Worm (Caenorhabditis elegans) whole organism, early embryonic: Measurements from ENCODE around the gene F15H10.12.

ENCODE experiments used
- B0310.2 ChIP-seq: sonication (generic microtip); optimal IDR thresholded peaks from 2 replicates; lab custom pipeline; 2016; ENCODE audit warnings: mild to moderate bottlenecking, missing genetic modification characterization, missing compliant biosample characterization
- F13C5.2 ChIP-seq: sonication (generic microtip); optimal IDR thresholded peaks from 2 replicates; lab custom pipeline; 2017; ENCODE audit warnings: mild to moderate bottlenecking, missing genetic modification characterization, inconsistent platforms, missing compliant biosample characterization
- aly-1 ChIP-seq: sonication (generic microtip); optimal IDR thresholded peaks from 2 replicates; lab custom pipeline; 2016; ENCODE audit warnings: missing genetic modification characterization, missing compliant biosample characterization
- ama-1 ChIP-seq: fragments of 150-350 bp; optimal IDR thresholded peaks from 2 replicates; lab custom pipeline; 2014
- ceh-13 ChIP-seq: fragments of 200-800 bp; sonication (Bioruptor generic); optimal IDR thresholded peaks from 2 replicates; lab custom pipeline; 2018; ENCODE audit warnings: mild to moderate bottlenecking, missing genetic modification characterization, missing compliant biosample characterization
- ceh-36 ChIP-seq: sonication (generic microtip); optimal IDR thresholded peaks from 2 replicates; lab custom pipeline; 2016; ENCODE audit warnings: missing genetic modification characterization, inconsistent platforms, missing compliant biosample characterization
- ets-7 ChIP-seq: sonication (generic microtip); optimal IDR thresholded peaks from 2 replicates; lab custom pipeline; 2016; ENCODE audit warnings: missing genotype, missing genetic modification characterization, missing compliant biosample characterization
- flt-1 ChIP-seq: fragments of 200-800 bp; sonication (Bioruptor generic); IDR thresholded peaks from 2 replicates; pipeline ENCODE4 v1.3.6; 2022; ENCODE audit warnings: missing genetic modification characterization, missing compliant biosample characterization
- hmbx-1 ChIP-seq: sonication (generic microtip); optimal IDR thresholded peaks from 2 replicates; lab custom pipeline; 2016; ENCODE audit warnings: mild to moderate bottlenecking, missing genetic modification characterization, missing compliant biosample characterization
- hmg-4 ChIP-seq: fragments of 200-800 bp; sonication (Bioruptor generic); optimal IDR thresholded peaks from 2 replicates; lab custom pipeline; 2018; ENCODE audit warnings: mild to moderate bottlenecking, missing genetic modification characterization, missing compliant biosample characterization
- hnd-1 ChIP-seq: sonication (generic microtip); optimal IDR thresholded peaks from 2 replicates; lab custom pipeline; 2016; ENCODE audit warnings: missing genetic modification characterization, missing compliant biosample characterization
- pes-1 ChIP-seq: fragments of 200-800 bp; sonication (Bioruptor generic); IDR thresholded peaks from 2 replicates; pipeline ENCODE4 v1.3.6; 2022; ENCODE audit warnings: missing genetic modification reagents, missing genetic modification characterization, missing compliant biosample characterization
- scrt-1 ChIP-seq: fragments of 200-800 bp; sonication (Bioruptor generic); IDR thresholded peaks from 2 replicates; pipeline ENCODE4 v1.3.6; 2022; ENCODE audit warnings: missing genetic modification characterization, missing compliant biosample characterization
- sea-1 ChIP-seq: fragments of 200-800 bp; sonication (Bioruptor generic); conservative IDR thresholded peaks from 2 replicates; pipeline ENCODE4 v1.3.6; 2022; ENCODE audit warnings: missing genetic modification characterization, missing compliant biosample characterization
- tbx-11 ChIP-seq: fragments of 200-800 bp; sonication (Bioruptor generic); IDR thresholded peaks from 2 replicates; pipeline ENCODE4 v1.3.6; 2022; ENCODE audit warnings: missing genetic modification characterization, missing compliant biosample characterization
- tbx-37 ChIP-seq: fragments of 200-800 bp; sonication (Bioruptor generic); conservative IDR thresholded peaks from 2 replicates; pipeline ENCODE4 v1.3.6; 2022; ENCODE audit warnings: missing genetic modification reagents, missing genetic modification characterization, missing compliant biosample characterization
- tra-4 ChIP-seq: sonication (generic microtip); optimal IDR thresholded peaks from 2 replicates; lab custom pipeline; 2017; ENCODE audit warnings: missing genetic modification characterization, missing compliant biosample characterization

F15H10.12 gene

DNA sequence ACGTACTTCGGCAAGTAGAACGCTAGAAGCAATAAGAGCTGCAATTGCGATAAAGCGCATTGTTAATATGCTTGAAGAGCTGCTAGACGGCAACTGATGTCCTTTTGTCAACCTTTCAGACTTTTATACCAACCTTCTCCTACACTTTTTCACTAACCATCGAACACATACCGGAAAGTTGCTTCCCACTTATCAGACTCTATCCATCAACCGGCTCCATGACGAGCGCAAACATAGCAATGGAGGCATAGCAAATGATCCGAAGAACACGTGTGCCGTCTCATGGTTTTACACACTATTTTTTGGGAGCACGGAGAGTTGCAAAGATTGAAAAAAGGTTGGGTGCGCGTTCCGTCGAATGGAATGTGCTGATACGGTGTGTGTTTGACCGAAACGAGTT is 28.2 kb downstream of the F15H10.12 start, which contains the start of gene abu-1:
TSS of gene abu-1 (minus strand) at position 101 of the 400 bp plus-strand sequence.
- TF ChIP-seq scrt-1 (GFP tag; lab: Robert Waterston, UW) (no peak), flt-1 (no peak), ama-1 (lab: Kevin White, UChicago) (no peak), hnd-1 (tag; lab: Kevin White, UChicago) (no peak), tra-4 (no peak), sea-1 (GFP tag; lab: Robert Waterston, UW) (no peak), ets-7 (no peak), hmg-4 (GFP tag; lab: Kevin White, UChicago) (no peak), ceh-13 (no peak), B0310.2 (tag; lab: Kevin White, UChicago) (no peak), aly-1 (tag; lab: Kevin White, UChicago) (no peak), ceh-36 (no peak), F13C5.2 (tag; lab: Kevin White, UChicago) (no peak), tbx-37 (GFP tag; lab: Robert Waterston, UW) (no peak), pes-1 (no peak), tbx-11 (GFP tag; lab: Robert Waterston, UW) (no peak), hmbx-1 (no peak)

DNA sequence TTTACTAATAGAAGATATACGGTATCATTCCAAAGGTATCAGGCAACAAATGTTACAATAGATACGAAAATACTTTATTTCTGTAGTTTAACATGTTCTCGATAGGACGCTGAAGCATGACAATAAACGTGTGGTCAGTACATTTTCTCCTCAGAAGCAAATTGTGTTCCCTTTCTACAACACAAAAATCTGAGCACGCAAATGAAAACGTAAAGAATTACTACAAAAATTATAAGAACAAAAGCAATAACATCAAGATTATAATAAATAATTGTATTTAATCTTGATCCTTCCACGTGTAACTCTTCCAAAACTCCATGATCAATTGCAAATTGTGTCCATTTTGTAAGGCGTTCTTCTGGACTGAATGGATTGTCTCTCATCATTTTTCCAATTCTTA is 30.1 kb downstream of the F15H10.12 start:
- no peak for TF ChIP-seq ets-7
- TF ChIP-seq hnd-1 (tag; lab: Kevin White, UChicago) = no peak
- no peak for TF ChIP-seq hmbx-1
- no peak for TF ChIP-seq hmg-4 (GFP tag; lab: Kevin White, UChicago)
- TF ChIP-seq tbx-37 (GFP tag; lab: Robert Waterston, UW) = no peak
- TF ChIP-seq tbx-11 (GFP tag; lab: Robert Waterston, UW) = no peak
- TF ChIP-seq flt-1 = no peak
- TF ChIP-seq sea-1 (GFP tag; lab: Robert Waterston, UW) = no peak
- no peak for TF ChIP-seq scrt-1 (GFP tag; lab: Robert Waterston, UW)
- no peak for TF ChIP-seq aly-1 (tag; lab: Kevin White, UChicago)
- no peak for TF ChIP-seq B0310.2 (tag; lab: Kevin White, UChicago)

DNA sequence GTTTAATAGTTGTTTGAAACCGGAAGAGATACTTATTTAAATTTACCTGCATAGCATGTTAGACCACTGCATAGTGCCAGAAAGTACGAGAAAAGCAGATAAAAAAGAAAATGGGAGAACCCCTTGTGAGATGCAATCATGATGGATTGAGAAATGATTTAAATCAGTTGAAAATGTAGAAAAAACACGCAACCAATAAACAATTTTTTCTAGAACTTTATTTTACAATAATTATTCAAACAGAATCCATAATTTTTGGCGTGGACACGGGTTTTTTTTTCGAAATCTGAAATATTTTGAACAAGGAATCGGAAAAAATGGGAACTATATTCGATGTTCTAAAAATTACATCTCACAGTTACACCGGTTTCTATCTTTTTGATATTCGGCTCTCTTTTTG is 30.6 kb downstream of the F15H10.12 start, which contains the start of gene AC3.12:
TSS of gene AC3.12 (minus strand) at position 101 of the 400 bp plus-strand sequence.
- TF ChIP-seq ama-1 (lab: Kevin White, UChicago) (no peak), ceh-36 (no peak), aly-1 (tag; lab: Kevin White, UChicago) (no peak), hmg-4 (GFP tag; lab: Kevin White, UChicago) (no peak), tbx-11 (GFP tag; lab: Robert Waterston, UW) (no peak), ets-7 (no peak), pes-1 (no peak), ceh-13 (no peak), hmbx-1 (no peak), scrt-1 (GFP tag; lab: Robert Waterston, UW) (no peak), flt-1 (no peak), tra-4 (no peak), tbx-37 (GFP tag; lab: Robert Waterston, UW) (no peak), hnd-1 (tag; lab: Kevin White, UChicago) (no peak), sea-1 (GFP tag; lab: Robert Waterston, UW) (no peak), B0310.2 (tag; lab: Kevin White, UChicago) (no peak)

DNA sequence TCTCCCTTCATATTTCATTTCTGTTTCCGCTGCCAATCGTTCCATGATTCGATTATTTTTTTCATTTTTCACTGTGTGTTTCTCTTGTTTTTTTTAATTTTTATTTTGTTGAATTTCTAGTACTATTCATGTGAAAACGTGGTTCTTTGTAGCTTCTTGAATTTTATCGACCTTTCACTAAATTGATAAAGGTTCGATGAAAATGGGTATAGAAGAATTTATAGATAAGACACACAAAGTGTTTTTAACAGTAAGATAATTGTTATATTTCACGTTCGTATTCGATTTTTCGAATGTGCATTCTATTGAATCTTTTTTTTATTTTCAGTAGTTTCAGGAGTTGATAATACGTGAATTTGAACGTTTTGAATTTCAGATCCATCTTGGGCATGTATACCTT is 37.9 kb downstream of the F15H10.12 start, which contains the start of gene ugt-49:
TSS of gene ugt-49 (plus strand) at position 371 of the 400 bp plus-strand sequence.
- TF ChIP-seq tra-4 (no peak), aly-1 (tag; lab: Kevin White, UChicago) (no peak), ceh-36 (no peak), sea-1 (GFP tag; lab: Robert Waterston, UW) (no peak), scrt-1 (GFP tag; lab: Robert Waterston, UW) (no peak), flt-1 (no peak), hmbx-1 (no peak), F13C5.2 (tag; lab: Kevin White, UChicago) (no peak), hnd-1 (tag; lab: Kevin White, UChicago) (no peak), hmg-4 (GFP tag; lab: Kevin White, UChicago) (no peak), B0310.2 (tag; lab: Kevin White, UChicago) (no peak), tbx-11 (GFP tag; lab: Robert Waterston, UW) (no peak), pes-1 (no peak), tbx-37 (GFP tag; lab: Robert Waterston, UW) (no peak), ceh-13 (no peak), ets-7 (no peak), ama-1 (lab: Kevin White, UChicago) (no peak)

DNA sequence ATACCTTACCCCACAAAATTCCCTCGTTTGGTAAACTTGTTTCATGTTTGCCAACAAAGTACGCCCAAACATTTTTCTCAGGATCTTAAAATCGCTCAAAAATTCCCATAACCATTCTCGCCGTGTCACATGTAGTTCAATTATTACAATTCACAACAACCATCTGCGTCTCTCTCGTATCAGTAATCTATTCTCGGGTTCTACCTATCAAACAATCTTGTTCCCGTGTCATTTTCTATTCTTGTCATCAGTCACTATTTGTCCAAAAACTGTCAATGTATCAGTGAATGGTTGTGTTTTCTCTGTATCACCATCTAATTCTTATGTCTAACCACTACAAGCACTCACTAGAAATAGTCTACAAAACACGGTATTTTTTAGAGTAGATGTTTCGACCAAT is 38.7 kb downstream of the F15H10.12 start:
- TF ChIP-seq hmbx-1 (no peak), hmg-4 (GFP tag; lab: Kevin White, UChicago) (no peak), ceh-13 (no peak), pes-1 (no peak), hnd-1 (tag; lab: Kevin White, UChicago) (no peak), scrt-1 (GFP tag; lab: Robert Waterston, UW) (no peak), aly-1 (tag; lab: Kevin White, UChicago) (no peak), ceh-36 (no peak), B0310.2 (tag; lab: Kevin White, UChicago) (no peak), F13C5.2 (tag; lab: Kevin White, UChicago) (no peak), flt-1 (no peak), ets-7 (no peak), ama-1 (lab: Kevin White, UChicago) (no peak)

DNA sequence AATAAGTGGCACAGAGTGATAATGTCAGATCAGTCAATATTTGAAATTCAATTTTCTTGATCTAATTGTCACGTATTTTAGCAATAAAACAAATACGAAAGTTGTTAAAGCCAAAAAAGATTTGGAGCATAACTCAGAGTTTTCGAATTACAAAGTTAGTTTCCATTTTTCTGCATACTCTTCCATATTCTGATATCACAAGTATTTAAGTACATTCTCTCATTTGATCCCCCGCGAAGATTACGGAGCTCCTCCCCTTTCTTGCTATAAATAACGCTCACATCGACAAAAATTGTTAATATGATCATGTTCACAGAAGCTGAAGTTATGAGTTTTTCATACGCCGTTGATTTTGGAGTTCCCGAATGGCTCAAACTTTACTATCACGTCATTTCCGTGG is 41.6 kb downstream of the F15H10.12 start, which contains the start of gene sri-20:
TSS of gene sri-20 (plus strand) at position 301 of the 400 bp plus-strand sequence.
- TF ChIP-seq F13C5.2 (tag; lab: Kevin White, UChicago) (no peak), ceh-36 (no peak), flt-1 (no peak), hnd-1 (tag; lab: Kevin White, UChicago) (no peak)

DNA sequence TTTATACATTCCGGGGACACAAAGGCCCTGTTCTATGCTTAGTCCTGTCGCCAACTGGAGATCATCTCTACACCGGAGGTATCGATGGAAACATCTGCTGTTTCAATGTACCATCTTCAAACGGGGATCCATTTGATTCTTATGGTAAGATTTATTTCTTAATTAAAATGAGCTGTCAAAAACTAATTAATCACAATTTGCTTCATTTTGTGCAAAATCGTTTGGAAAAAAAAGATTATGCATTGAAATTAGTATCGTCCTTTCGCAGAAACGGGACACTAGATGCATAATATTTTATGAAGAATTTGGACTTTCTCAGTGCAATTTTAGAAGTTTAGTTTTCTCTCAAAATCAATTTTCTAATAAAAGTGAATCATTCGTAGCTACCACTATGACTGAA is 46.0 kb downstream of the F15H10.12 start:
- no peak for TF ChIP-seq hnd-1 (tag; lab: Kevin White, UChicago)
- no peak for TF ChIP-seq tra-4
- no peak for TF ChIP-seq ets-7
- no peak for TF ChIP-seq B0310.2 (tag; lab: Kevin White, UChicago)
- TF ChIP-seq scrt-1 (GFP tag; lab: Robert Waterston, UW) = no peak
- TF ChIP-seq ceh-13 = no peak
- TF ChIP-seq flt-1 = no peak
- TF ChIP-seq hmg-4 (GFP tag; lab: Kevin White, UChicago) = no peak
- TF ChIP-seq ama-1 (lab: Kevin White, UChicago) = no peak
- TF ChIP-seq aly-1 (tag; lab: Kevin White, UChicago) = no peak
- no peak for TF ChIP-seq hmbx-1
- TF ChIP-seq ceh-36 = no peak
- no peak for TF ChIP-seq sea-1 (GFP tag; lab: Robert Waterston, UW)
- TF ChIP-seq pes-1 = no peak
- no peak for TF ChIP-seq tbx-37 (GFP tag; lab: Robert Waterston, UW)
- no peak for TF ChIP-seq tbx-11 (GFP tag; lab: Robert Waterston, UW)
- TF ChIP-seq F13C5.2 (tag; lab: Kevin White, UChicago) = no peak
